Fruit fly (Drosophila melanogaster): Measurements from ENCODE around the gene CG15343.

dm6 chrX:8252284-8252886 is 21.2 kb downstream of the CG15343 start, which contains the start of gene CG1632:
- TF ChIP-seq CG8478 (optimal IDR thresholded peaks at IDR 0.05) (no peak), CTCF (optimal IDR thresholded peaks at IDR 0.05) (no peak)

All from S2 (cell line).